Worm (Caenorhabditis elegans) whole organism, late embryonic: ENCODE results near the gene fbxa-2.

Experiments
- ama-1 ChIP-seq: fragments of 150-350 bp; optimal IDR thresholded peaks from 2 replicates; lab custom pipeline; 2014
- elt-2 ChIP-seq: sonication (generic microtip); optimal IDR thresholded peaks from 2 replicates; lab custom pipeline; 2016; ENCODE audit warnings: missing genetic modification reagents, missing genetic modification characterization, missing compliant biosample characterization
- lin-11 ChIP-seq: fragments of 200-800 bp; sonication (Bioruptor generic); optimal IDR thresholded peaks from 2 replicates; lab custom pipeline; 2018; ENCODE audit warnings: mild to moderate bottlenecking, missing genetic modification characterization, missing compliant biosample characterization
- madf-2 ChIP-seq: sonication (generic microtip); optimal IDR thresholded peaks from 2 replicates; lab custom pipeline; 2017; ENCODE audit warnings: missing genetic modification characterization, missing compliant biosample characterization
- odd-2 ChIP-seq: sonication (generic microtip); optimal IDR thresholded peaks from 2 replicates; lab custom pipeline; 2017; ENCODE audit warnings: antibody characterized with exemption, mild to moderate bottlenecking, missing genetic modification characterization, missing compliant biosample characterization
- pha-4 ChIP-seq: fragments of 150-350 bp; optimal IDR thresholded peaks from 2 replicates; lab custom pipeline; 2018; ENCODE audit warnings: missing biosample characterization, missing genetic modification reagents, missing genetic modification characterization
- pqm-1 ChIP-seq: sonication (generic microtip); optimal IDR thresholded peaks from 2 replicates; lab custom pipeline; 2016; ENCODE audit warnings: missing genetic modification characterization, missing compliant biosample characterization
- tbx-2 ChIP-seq: sonication (generic microtip); optimal IDR thresholded peaks from 2 replicates; lab custom pipeline; 2016; ENCODE audit warnings: missing genetic modification characterization, missing compliant biosample characterization
- ttx-3 ChIP-seq: sonication (generic microtip); optimal IDR thresholded peaks from 2 replicates; lab custom pipeline; 2016; ENCODE audit warnings: missing genetic modification reagents, missing genetic modification characterization, missing compliant biosample characterization
- unc-55 ChIP-seq: sonication (generic microtip); optimal IDR thresholded peaks from 2 replicates; lab custom pipeline; 2017; ENCODE audit warnings: missing biosample characterization, missing genetic modification reagents, missing genetic modification characterization
- unc-86 ChIP-seq: sonication (generic microtip); optimal IDR thresholded peaks from 2 replicates; lab custom pipeline; 2016; ENCODE audit warnings: missing genetic modification characterization, missing compliant biosample characterization
- zip-5 ChIP-seq: sonication (generic microtip); optimal IDR thresholded peaks from 2 replicates; lab custom pipeline; 2016; ENCODE audit warnings: missing genetic modification characterization, missing compliant biosample characterization

DNA sequence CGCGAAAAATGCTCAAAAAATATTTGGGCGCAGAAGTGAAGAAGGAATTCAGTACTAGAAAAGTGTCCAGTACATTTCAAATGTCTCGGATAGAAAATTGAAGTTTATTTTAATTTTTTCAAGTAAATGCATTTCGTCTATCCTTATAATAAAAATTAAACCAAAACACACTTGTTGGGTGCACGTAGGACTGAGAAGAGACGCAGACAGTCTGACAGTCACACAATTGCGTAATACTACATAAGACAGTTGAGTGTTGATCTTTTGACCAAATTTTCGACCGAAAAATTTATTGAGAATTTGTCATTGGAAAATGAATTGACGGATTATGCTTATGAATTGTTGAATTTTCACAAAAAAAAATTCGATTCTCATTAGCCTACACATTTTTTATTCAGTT is 40.1 kb upstream of the fbxa-2 start, which contains the start of gene oac-7:
- TF ChIP-seq unc-55 (GFP tag; lab: Kevin White, UChicago) (no peak), lin-11 (tag; lab: Kevin White, UChicago) (no peak), tbx-2 (tag; lab: Kevin White, UChicago) (no peak), unc-86 (tag; lab: Kevin White, UChicago) (no peak), pha-4 (tag; lab: Kevin White, UChicago) (no peak), ama-1 (no peak), elt-2 (tag; lab: Kevin White, UChicago) (no peak), ttx-3 (no peak), pqm-1 (tag; lab: Kevin White, UChicago) (no peak), zip-5 (tag; lab: Kevin White, UChicago) (no peak), madf-2 (tag; lab: Kevin White, UChicago) (no peak), odd-2 (tag; lab: Kevin White, UChicago) (no peak)
